Fruit fly (Drosophila melanogaster) whole organism, adult: ENCODE data around the gene RpL17.
A peak's percentile ranks its signal among the peaks of the same experiment; 100 is the strongest.

Experiments
- CG11617 ChIP-seq: fragments of 200-800 bp; sonication (Bioruptor generic); optimal IDR thresholded peaks from 2 replicates; lab custom pipeline; 2017; ENCODE audit warnings: mild to moderate bottlenecking, missing biosample characterization, missing genetic modification reagents, missing genetic modification characterization
- CG12768 ChIP-seq: fragments of 200-800 bp; sonication (Bioruptor generic); optimal IDR thresholded peaks from 2 replicates; lab custom pipeline; 2017; ENCODE audit warnings: missing biosample characterization, missing genetic modification characterization, mild to moderate bottlenecking, moderate library complexity, missing genetic modification reagents
- CG14711 ChIP-seq: fragments of 200-800 bp; sonication (Bioruptor generic); optimal IDR thresholded peaks from 2 replicates; lab custom pipeline; 2018; ENCODE audit warnings: missing biosample characterization, mild to moderate bottlenecking, missing genetic modification characterization, moderate library complexity
- CG1620 ChIP-seq: fragments of 200-800 bp; sonication (Bioruptor generic); optimal IDR thresholded peaks from 2 replicates; lab custom pipeline; 2016; ENCODE audit warnings: missing biosample characterization, missing genetic modification characterization
- CG33017 ChIP-seq: fragments of 200-800 bp; sonication (Bioruptor generic); optimal IDR thresholded peaks from 2 replicates; lab custom pipeline; 2018; ENCODE audit warnings: missing biosample characterization, mild to moderate bottlenecking, missing genetic modification characterization, moderate library complexity
- CG5204 ChIP-seq: fragments of 200-800 bp; sonication (Bioruptor generic); optimal IDR thresholded peaks from 2 replicates; lab custom pipeline; 2016; ENCODE audit warnings: missing biosample characterization, missing genetic modification characterization
- CG7045 ChIP-seq: fragments of 200-800 bp; sonication (Bioruptor generic); optimal IDR thresholded peaks from 2 replicates; lab custom pipeline; 2017; ENCODE audit warnings: missing biosample characterization, mild to moderate bottlenecking, missing genetic modification characterization
- CG7101 ChIP-seq: fragments of 200-800 bp; sonication (Bioruptor generic); optimal IDR thresholded peaks from 2 replicates; lab custom pipeline; 2018; ENCODE audit warnings: missing biosample characterization, mild to moderate bottlenecking, missing genetic modification characterization, moderate library complexity
- Clk ChIP-seq: fragments of 200-800 bp; sonication (Bioruptor generic); optimal IDR thresholded peaks from 2 replicates; lab custom pipeline; 2017; ENCODE audit warnings: missing biosample characterization, missing genetic modification characterization
- Crg-1 ChIP-seq: fragments of 200-800 bp; sonication (Bioruptor generic); optimal IDR thresholded peaks from 2 replicates; lab custom pipeline; 2016; ENCODE audit warnings: missing biosample characterization, missing genetic modification characterization
- Hr96 ChIP-seq: fragments of 200-800 bp; sonication (Bioruptor generic); optimal IDR thresholded peaks from 2 replicates; lab custom pipeline; 2016; ENCODE audit warnings: missing biosample characterization, missing genetic modification characterization
- Mnt ChIP-seq: fragments of 200-800 bp; sonication (Bioruptor generic); optimal IDR thresholded peaks from 2 replicates; lab custom pipeline; 2016; ENCODE audit warnings: missing biosample characterization, mild to moderate bottlenecking, missing genetic modification characterization
- bab1 ChIP-seq: fragments of 200-800 bp; sonication (Bioruptor generic); optimal IDR thresholded peaks from 3 replicates; lab custom pipeline; 2019; ENCODE audit warnings: missing biosample characterization, mild to moderate bottlenecking, missing genetic modification characterization, moderate library complexity
- cic ChIP-seq: fragments of 200-800 bp; sonication (Bioruptor generic); optimal IDR thresholded peaks from 2 replicates; lab custom pipeline; 2017; ENCODE audit warnings: missing biosample characterization, mild to moderate bottlenecking, missing genetic modification characterization, moderate library complexity
- cnc ChIP-seq, 2 experiments: fragments of >200 bp; optimal IDR thresholded peaks; 2 replicates each; lab custom pipeline; 2017
- kay ChIP-seq: fragments of 200-800 bp; sonication (Bioruptor generic); peaks from one replicate; lab custom pipeline; 2016; ENCODE audit warnings: missing biosample characterization, missing genetic modification characterization, borderline replicate concordance
- ovo ChIP-seq: fragments of 200-800 bp; sonication (Bioruptor generic); optimal IDR thresholded peaks from 2 replicates; lab custom pipeline; 2016; ENCODE audit warnings: missing biosample characterization, missing genetic modification characterization
- pad ChIP-seq: fragments of 200-800 bp; sonication (Bioruptor generic); optimal IDR thresholded peaks from 3 replicates; lab custom pipeline; 2017; ENCODE audit warnings: missing biosample characterization, missing genetic modification characterization, mild to moderate bottlenecking, moderate library complexity, missing genetic modification reagents
- tj ChIP-seq: fragments of 200-800 bp; sonication (Bioruptor generic); optimal IDR thresholded peaks from 3 replicates; lab custom pipeline; 2017; ENCODE audit warnings: missing biosample characterization, mild to moderate bottlenecking, missing genetic modification characterization, moderate library complexity
- toe ChIP-seq: fragments of 200-800 bp; sonication (Bioruptor generic); optimal IDR thresholded peaks from 2 replicates; lab custom pipeline; 2016; ENCODE audit warnings: missing biosample characterization, missing genetic modification characterization

The RpL17 gene

DNA sequence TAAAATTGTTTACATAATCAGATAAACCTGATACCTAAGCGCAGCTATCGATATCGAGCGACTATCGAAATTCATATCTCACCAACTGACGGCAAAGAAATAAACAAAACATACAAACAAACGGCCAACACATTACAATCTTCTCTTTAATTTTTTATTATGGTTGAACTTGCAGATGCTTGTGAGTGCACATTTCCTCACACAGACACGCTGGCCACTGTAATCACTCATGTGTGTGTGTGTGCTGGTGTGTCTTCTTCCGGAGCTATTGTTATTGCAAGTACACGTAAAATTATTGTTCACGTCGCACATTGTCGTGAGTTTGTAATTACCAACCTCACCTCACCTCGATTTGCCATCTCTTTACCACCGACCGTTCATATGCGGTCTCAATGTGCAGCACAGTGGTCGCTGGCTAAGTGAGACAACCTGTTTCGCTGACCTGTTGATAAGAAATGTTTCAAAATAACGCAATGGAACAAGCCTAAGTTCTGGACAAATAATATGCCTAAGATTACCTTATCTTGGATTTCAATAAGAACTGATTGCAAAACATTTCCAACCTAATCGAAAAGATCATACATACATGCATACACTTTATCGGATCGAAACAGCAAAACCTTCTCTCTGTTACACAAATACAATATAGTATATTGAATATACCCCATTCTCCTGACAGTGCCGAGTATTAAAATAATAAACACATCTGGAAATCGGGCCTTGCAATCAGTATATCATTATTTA, 38.8 kb downstream of the RpL17 start:
- TF ChIP-seq CG5204: no peak
- TF ChIP-seq CG7045: peak; percentile 2
- TF ChIP-seq CG11617: peak; percentile 24
- peak; percentile 47 for TF ChIP-seq Hr96
- TF ChIP-seq toe (GFP tag; lab: Kevin White, UChicago): peak; percentile 6
- TF ChIP-seq cic (GFP tag; lab: Kevin White, UChicago): peak; percentile 66
- peak; percentile 0 for TF ChIP-seq CG14711 (tag; lab: Kevin White, UChicago)
- no peak for TF ChIP-seq pad (GFP tag; lab: Kevin White, UChicago)
- peak; percentile 24 for TF ChIP-seq CG7101 (tag; lab: Kevin White, UChicago)
- peak; percentile 33 for TF ChIP-seq Mnt
- peak; percentile 87 for TF ChIP-seq tj (GFP tag; lab: Kevin White, UChicago)
- TF ChIP-seq CG12768 (GFP tag; lab: Kevin White, UChicago): peak; percentile 13
- TF ChIP-seq ovo (GFP tag; lab: Kevin White, UChicago): no peak
- TF ChIP-seq Crg-1 (GFP tag; lab: Kevin White, UChicago): no peak

DNA sequence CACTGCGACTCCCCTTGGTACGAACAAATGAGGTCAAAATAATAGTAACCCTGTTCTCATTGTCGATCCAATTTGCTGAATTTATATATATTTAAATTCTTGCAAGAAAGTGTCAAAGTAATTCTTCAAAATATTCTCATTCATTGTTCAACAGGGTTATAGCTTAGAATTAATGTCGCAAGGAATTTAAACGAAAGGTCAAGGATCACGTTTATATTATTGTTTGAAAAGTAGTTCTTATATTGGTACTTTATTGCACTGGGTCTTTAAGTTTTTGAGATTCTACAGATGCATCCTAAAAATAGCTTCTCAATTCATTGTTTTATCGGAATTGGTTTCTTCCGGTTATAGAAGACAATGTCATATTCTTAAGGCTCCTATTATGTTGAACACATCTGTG, 40.1 kb downstream of the RpL17 start:
- no peak for TF ChIP-seq toe (GFP tag; lab: Kevin White, UChicago)
- no peak for TF ChIP-seq tj (GFP tag; lab: Kevin White, UChicago)
- TF ChIP-seq CG14711 (tag; lab: Kevin White, UChicago): no peak
- no peak for TF ChIP-seq cnc (optimal IDR thresholded peaks at IDR 0.05; lab: Kevin White, UChicago)

DNA sequence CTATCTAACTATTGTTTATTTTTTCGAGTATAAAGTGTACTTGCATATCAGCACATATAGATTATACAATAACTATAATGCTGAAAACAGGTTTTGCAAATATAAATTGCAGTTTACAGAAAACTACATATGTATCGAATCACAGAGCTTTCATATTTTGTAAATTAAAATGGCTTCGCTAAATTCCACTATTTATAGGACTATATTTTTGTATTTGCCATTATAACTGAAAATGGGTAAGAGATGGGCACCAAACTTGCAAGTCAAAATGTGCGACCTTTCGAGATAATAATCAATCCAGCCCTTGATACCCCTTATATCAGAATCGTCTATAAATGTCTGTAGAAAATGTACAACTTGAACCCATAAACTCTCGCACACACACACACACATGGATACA, 40.8 kb downstream of the RpL17 start:
- TF ChIP-seq CG11617 (peak; percentile 4), Mnt (no peak), kay (peak; percentile 36), CG7101 (tag; lab: Kevin White, UChicago) (no peak), tj (GFP tag; lab: Kevin White, UChicago) (no peak)

DNA sequence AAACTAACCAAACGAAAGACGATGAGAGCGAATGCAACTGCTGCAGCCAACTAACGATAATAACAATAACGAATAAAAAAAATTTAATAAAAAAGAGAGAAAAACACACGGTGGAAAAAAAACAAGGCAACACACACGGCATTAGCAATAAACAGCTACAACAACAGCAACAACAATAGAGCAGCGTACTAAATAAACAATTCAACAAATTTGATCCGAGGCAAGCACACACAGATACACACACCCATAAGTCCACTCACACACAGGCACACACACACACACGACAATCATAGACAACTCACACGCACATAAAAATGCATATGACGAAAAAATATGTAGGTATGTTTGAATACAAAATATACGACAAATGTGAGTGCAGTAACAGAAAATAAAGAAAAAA, 41.4 kb downstream of the RpL17 start:
- peak; percentile 1 for TF ChIP-seq cic (GFP tag; lab: Kevin White, UChicago)
- no peak for TF ChIP-seq Crg-1 (GFP tag; lab: Kevin White, UChicago)

DNA sequence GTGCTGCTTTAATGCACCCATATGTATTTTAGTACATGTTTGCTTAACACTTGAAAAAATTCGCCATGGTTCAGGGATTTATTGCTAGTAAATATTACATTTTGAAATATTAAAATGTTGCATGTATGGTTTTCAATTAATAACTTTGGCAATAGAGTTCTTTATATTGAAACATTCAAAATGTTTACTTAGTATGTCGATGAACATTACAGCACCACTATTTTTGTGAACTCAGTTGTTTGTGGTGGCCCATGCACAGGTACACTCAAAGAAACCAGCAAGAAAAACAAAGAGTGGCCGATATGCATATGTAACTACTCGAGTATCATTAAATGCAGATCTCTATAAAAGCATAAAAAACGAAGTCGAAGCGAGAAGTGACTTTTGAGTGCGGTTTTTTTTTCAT, 42.0 kb downstream of the RpL17 start:
- peak; percentile 10 for TF ChIP-seq CG5204
- TF ChIP-seq tj (GFP tag; lab: Kevin White, UChicago): peak; percentile 20
- peak; percentile 17 for TF ChIP-seq CG1620 (GFP tag; lab: Kevin White, UChicago)
- peak; percentile 27 for TF ChIP-seq CG7045
- peak; percentile 67 for TF ChIP-seq CG7101 (tag; lab: Kevin White, UChicago)
- TF ChIP-seq CG14711 (tag; lab: Kevin White, UChicago): peak; percentile 52
- peak; percentile 83 for TF ChIP-seq bab1 (GFP tag; lab: Kevin White, UChicago)
- TF ChIP-seq cic (GFP tag; lab: Kevin White, UChicago): no peak
- peak; percentile 7 for TF ChIP-seq CG33017 (tag; lab: Kevin White, UChicago)
- TF ChIP-seq ovo (GFP tag; lab: Kevin White, UChicago): no peak
- TF ChIP-seq toe (GFP tag; lab: Kevin White, UChicago): no peak

DNA sequence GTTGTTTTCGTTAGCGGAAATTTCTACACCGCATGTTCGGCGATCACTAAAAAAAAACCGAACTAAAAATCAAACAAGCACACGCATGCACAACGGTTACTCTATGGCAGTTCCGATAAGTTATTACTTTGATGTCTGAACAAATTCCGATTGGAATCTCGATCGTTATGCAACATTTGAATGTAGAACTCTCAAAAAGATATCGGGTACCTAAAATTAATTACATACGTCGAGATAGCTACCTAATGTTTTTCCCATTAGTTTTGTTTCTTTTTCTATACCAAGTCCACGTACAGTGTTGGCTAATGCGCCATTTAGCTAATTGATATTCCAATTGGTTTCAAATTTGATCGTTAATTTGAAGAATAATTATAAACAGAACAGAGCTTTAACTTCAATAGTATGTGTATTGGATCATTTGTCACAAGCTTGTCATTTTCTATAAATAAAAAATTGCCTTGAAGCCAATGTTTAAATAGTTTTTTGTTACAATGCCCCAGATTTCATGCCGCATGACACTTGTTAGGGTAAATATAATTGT, 43.0 kb downstream of the RpL17 start:
- no peak for TF ChIP-seq Clk (GFP tag; lab: Kevin White, UChicago)
- TF ChIP-seq Mnt: no peak
- TF ChIP-seq bab1 (GFP tag; lab: Kevin White, UChicago): no peak
- TF ChIP-seq cnc (optimal IDR thresholded peaks at IDR 0.05; lab: Kevin White, UChicago): no peak
- TF ChIP-seq CG14711 (tag; lab: Kevin White, UChicago): no peak

DNA sequence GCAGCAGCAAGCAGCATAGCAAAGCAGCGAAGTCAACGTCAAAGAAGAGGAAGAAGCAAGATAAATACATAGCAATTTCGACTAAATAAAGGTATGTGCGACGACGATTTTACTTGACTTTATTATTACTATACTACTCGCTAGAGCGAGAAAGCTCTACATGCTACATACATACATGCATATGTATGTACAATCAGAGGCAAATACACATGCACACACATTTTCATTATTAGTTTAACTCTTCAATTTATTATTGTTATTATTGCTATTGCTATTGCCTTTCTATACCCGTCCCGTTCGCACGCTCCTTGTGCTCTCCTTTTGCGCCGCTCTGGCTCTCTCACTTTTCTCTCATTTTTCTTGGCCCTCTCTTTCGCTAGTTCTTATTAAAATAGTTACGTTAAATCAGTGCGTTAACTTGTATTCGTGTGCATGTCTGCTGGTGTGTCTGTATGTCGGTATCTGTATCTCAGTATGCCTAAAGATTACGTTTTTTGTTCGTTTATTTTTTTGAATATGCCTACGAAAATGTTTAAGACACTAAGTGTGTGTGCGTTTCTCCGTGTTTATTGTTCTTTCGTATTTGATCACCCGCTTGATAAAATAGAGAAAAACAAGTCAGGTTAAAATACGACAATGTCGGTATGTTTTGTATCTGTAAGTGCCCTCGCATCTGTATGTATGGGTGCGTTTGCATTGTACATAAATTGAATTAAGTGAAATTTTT, 43.6 kb downstream of the RpL17 start:
- no peak for TF ChIP-seq toe (GFP tag; lab: Kevin White, UChicago)
- no peak for TF ChIP-seq CG5204
- TF ChIP-seq CG11617: no peak
- TF ChIP-seq Mnt: peak; percentile 25
- no peak for TF ChIP-seq CG7101 (tag; lab: Kevin White, UChicago)
- no peak for TF ChIP-seq bab1 (GFP tag; lab: Kevin White, UChicago)
- TF ChIP-seq kay: peak; percentile 87
- peak; percentile 77 for TF ChIP-seq cic (GFP tag; lab: Kevin White, UChicago)
- TF ChIP-seq CG12768 (GFP tag; lab: Kevin White, UChicago): peak; percentile 41
- no peak for TF ChIP-seq CG14711 (tag; lab: Kevin White, UChicago)
- no peak for TF ChIP-seq Crg-1 (GFP tag; lab: Kevin White, UChicago)
- TF ChIP-seq CG7045: no peak
- TF ChIP-seq CG1620 (GFP tag; lab: Kevin White, UChicago): no peak
- no peak for TF ChIP-seq tj (GFP tag; lab: Kevin White, UChicago)
- no peak for TF ChIP-seq Hr96
